Fruit fly (Drosophila melanogaster) whole organism, prepupa: ENCODE data around the gene Ran.
A peak's percentile ranks its signal among the peaks of the same experiment; 100 is the strongest.

Experiments used
- Blimp-1 ChIP-seq: fragments of 200-800 bp; sonication (Bioruptor generic); optimal IDR thresholded peaks from 3 replicates; lab custom pipeline; 2017; ENCODE audit warnings: missing biosample characterization, missing genetic modification characterization, mild to moderate bottlenecking, moderate library complexity, missing genetic modification reagents
- CG10631 ChIP-seq: fragments of 200-800 bp; sonication (Bioruptor generic); optimal IDR thresholded peaks from 2 replicates; lab custom pipeline; 2016; ENCODE audit warnings: missing biosample characterization, missing genetic modification characterization
- CG10669 ChIP-seq: fragments of 200-800 bp; sonication (Bioruptor generic); optimal IDR thresholded peaks from 3 replicates; lab custom pipeline; 2018; ENCODE audit warnings: missing biosample characterization, mild to moderate bottlenecking, missing genetic modification characterization, moderate library complexity
- CG11762 ChIP-seq: fragments of 200-800 bp; sonication (Bioruptor generic); optimal IDR thresholded peaks from 3 replicates; lab custom pipeline; 2016; ENCODE audit warnings: missing biosample characterization, missing genetic modification characterization; ENCODE audit not compliant: insufficient read depth
- CG11902 ChIP-seq: fragments of 200-800 bp; sonication (Bioruptor generic); optimal IDR thresholded peaks from 3 replicates; lab custom pipeline; 2016; ENCODE audit warnings: missing biosample characterization, missing genetic modification characterization
- CG15336 ChIP-seq: fragments of 200-800 bp; sonication (Bioruptor generic); IDR thresholded peaks from 2 replicates; pipeline ENCODE4 v1.3.6; 2022; ENCODE audit warnings: missing biosample characterization, missing genetic modification characterization
- CG1621 ChIP-seq: fragments of 200-800 bp; sonication (Bioruptor generic); optimal IDR thresholded peaks from 3 replicates; lab custom pipeline; 2018; ENCODE audit warnings: missing biosample characterization, mild to moderate bottlenecking, missing genetic modification characterization
- CG16779 ChIP-seq: fragments of 200-800 bp; sonication (Bioruptor generic); optimal IDR thresholded peaks from 3 replicates; lab custom pipeline; 2017; ENCODE audit warnings: missing biosample characterization, mild to moderate bottlenecking, missing genetic modification characterization
- CG3032 ChIP-seq: fragments of 200-800 bp; optimal IDR thresholded peaks from 2 replicates; lab custom pipeline; 2019; ENCODE audit warnings: missing biosample characterization, mild to moderate bottlenecking, missing genetic modification characterization, moderate library complexity
- CG31627 ChIP-seq: fragments of 200-800 bp; sonication (Bioruptor generic); optimal IDR thresholded peaks from 3 replicates; lab custom pipeline; 2016; ENCODE audit warnings: missing biosample characterization, missing genetic modification characterization
- CG34406 ChIP-seq: fragments of 200-800 bp; sonication (Bioruptor generic); optimal IDR thresholded peaks from 3 replicates; lab custom pipeline; 2016; ENCODE audit warnings: missing biosample characterization, missing genetic modification characterization
- CG4318 ChIP-seq: fragments of 200-800 bp; sonication (Bioruptor generic); optimal IDR thresholded peaks from 3 replicates; lab custom pipeline; 2017; ENCODE audit warnings: missing biosample characterization, mild to moderate bottlenecking, missing genetic modification characterization
- CG6163 ChIP-seq: fragments of 200-800 bp; sonication (Bioruptor generic); IDR thresholded peaks from 3 replicates; pipeline ENCODE4 v1.3.6; 2022; ENCODE audit warnings: missing biosample characterization, missing genetic modification characterization
- CG6276 ChIP-seq: fragments of 200-800 bp; sonication (Bioruptor generic); optimal IDR thresholded peaks from 2 replicates; lab custom pipeline; 2017; ENCODE audit warnings: missing biosample characterization, mild to moderate bottlenecking, missing genetic modification characterization
- CG6792 ChIP-seq: fragments of 200-800 bp; sonication (Bioruptor generic); optimal IDR thresholded peaks from 3 replicates; lab custom pipeline; 2016; ENCODE audit warnings: missing biosample characterization, missing genetic modification characterization
- CG7368 ChIP-seq: fragments of 200-800 bp; sonication (Bioruptor generic); optimal IDR thresholded peaks from 3 replicates; lab custom pipeline; 2016; ENCODE audit warnings: missing biosample characterization, missing genetic modification characterization
- CG8119 ChIP-seq: fragments of 200-800 bp; sonication (Bioruptor generic); IDR thresholded peaks from 3 replicates; pipeline ENCODE4 v1.3.6; 2022; ENCODE audit warnings: missing biosample characterization, missing genetic modification characterization
- Eip75B ChIP-seq: fragments of 200-800 bp; sonication (Bioruptor generic); optimal IDR thresholded peaks from 3 replicates; lab custom pipeline; 2016; ENCODE audit warnings: missing biosample characterization, missing genetic modification characterization
- Ets21C ChIP-seq: fragments of 200-800 bp; sonication (Bioruptor generic); optimal IDR thresholded peaks from 3 replicates; lab custom pipeline; 2016; ENCODE audit warnings: missing biosample characterization, missing genetic modification characterization
- Gug ChIP-seq: fragments of 200-800 bp; sonication (Bioruptor generic); IDR thresholded peaks from 2 replicates; pipeline ENCODE4 v1.3.6; 2022; ENCODE audit warnings: missing biosample characterization, missing genetic modification characterization
- Hr4 ChIP-seq: fragments of 200-800 bp; sonication (Bioruptor generic); optimal IDR thresholded peaks from 3 replicates; lab custom pipeline; 2016; ENCODE audit warnings: missing biosample characterization, missing genetic modification characterization
- Met ChIP-seq: fragments of 200-800 bp; sonication (Bioruptor generic); optimal IDR thresholded peaks from 3 replicates; lab custom pipeline; 2016; ENCODE audit warnings: missing biosample characterization, missing genetic modification characterization
- OdsH ChIP-seq: fragments of 200-800 bp; sonication (Bioruptor generic); optimal IDR thresholded peaks from 3 replicates; lab custom pipeline; 2016; ENCODE audit warnings: missing biosample characterization, missing genetic modification characterization
- Smox ChIP-seq: fragments of 200-800 bp; sonication (Bioruptor generic); optimal IDR thresholded peaks from 3 replicates; lab custom pipeline; 2016; ENCODE audit warnings: missing biosample characterization, missing genetic modification characterization
- Sox14 ChIP-seq: fragments of 200-800 bp; sonication (Bioruptor generic); optimal IDR thresholded peaks from 3 replicates; lab custom pipeline; 2016; ENCODE audit warnings: missing biosample characterization, missing genetic modification characterization
- acj6 ChIP-seq: fragments of 200-800 bp; sonication (Bioruptor generic); optimal IDR thresholded peaks from 3 replicates; lab custom pipeline; 2016; ENCODE audit warnings: missing biosample characterization, missing genetic modification characterization
- cyc ChIP-seq: fragments of 200-800 bp; sonication (Bioruptor generic); optimal IDR thresholded peaks from 3 replicates; lab custom pipeline; 2016; ENCODE audit warnings: missing biosample characterization, missing genetic modification characterization
- eg ChIP-seq: fragments of 200-800 bp; sonication (Bioruptor generic); IDR thresholded peaks from 3 replicates; pipeline ENCODE4 v1.3.6; 2022; ENCODE audit warnings: missing biosample characterization, missing genetic modification characterization
- esn ChIP-seq: fragments of 200-800 bp; sonication (Bioruptor generic); optimal IDR thresholded peaks from 2 replicates; lab custom pipeline; 2016; ENCODE audit warnings: missing biosample characterization, mild to moderate bottlenecking, missing genetic modification characterization, moderate library complexity
- fd59A ChIP-seq: fragments of 200-800 bp; sonication (Bioruptor generic); optimal IDR thresholded peaks from 2 replicates; lab custom pipeline; 2017; ENCODE audit warnings: missing biosample characterization, mild to moderate bottlenecking, missing genetic modification characterization, missing genetic modification reagents
- fkh ChIP-seq: fragments of 200-800 bp; sonication (Bioruptor generic); optimal IDR thresholded peaks from 3 replicates; lab custom pipeline; 2017; ENCODE audit warnings: missing biosample characterization, mild to moderate bottlenecking, missing genetic modification characterization, moderate library complexity
- lz ChIP-seq: fragments of 200-800 bp; sonication (Bioruptor generic); optimal IDR thresholded peaks from 3 replicates; lab custom pipeline; 2016; ENCODE audit warnings: missing biosample characterization, missing genetic modification characterization
- pdm3 ChIP-seq: fragments of 200-800 bp; sonication (Bioruptor generic); optimal IDR thresholded peaks from 3 replicates; lab custom pipeline; 2016; ENCODE audit warnings: missing biosample characterization, missing genetic modification characterization
- salr ChIP-seq, 2 experiments: fragments of 200-800 bp; sonication (Bioruptor generic); optimal IDR thresholded peaks; 3 replicates each; lab custom pipeline; 2016 to 2018; ENCODE audit warnings: missing biosample characterization in 2 of 2, missing genetic modification characterization in 2 of 2, mild to moderate bottlenecking in 1 of 2
- spab ChIP-seq: fragments of 200-800 bp; sonication (Bioruptor generic); optimal IDR thresholded peaks from 2 replicates; lab custom pipeline; 2017; ENCODE audit warnings: missing biosample characterization, mild to moderate bottlenecking, missing genetic modification characterization, missing genetic modification reagents
- ss ChIP-seq, 2 experiments: fragments of 200-800 bp; sonication (Bioruptor generic); optimal IDR thresholded peaks; 2 replicates in 1 of 2; 3 replicates in 1 of 2; lab custom pipeline; 2017 to 2018; ENCODE audit warnings: mild to moderate bottlenecking in 2 of 2, missing biosample characterization in 2 of 2, missing genetic modification characterization in 2 of 2, moderate library complexity in 1 of 2
- svp ChIP-seq: fragments of 200-800 bp; sonication (Bioruptor generic); peaks from one replicate; lab custom pipeline; 2016; ENCODE audit warnings: missing biosample characterization, missing genetic modification characterization
- vri ChIP-seq: fragments of 200-800 bp; sonication (Bioruptor generic); optimal IDR thresholded peaks from 3 replicates; lab custom pipeline; 2016; ENCODE audit warnings: missing biosample characterization, mild to moderate bottlenecking, missing genetic modification characterization

The Ran gene

dm6 chrX:11124126-11124748 lies 24.3 kb downstream of the Ran start, which contains the start of gene CG11122:
CG11122 (minus strand) TSS chrX:11124726.
- peak; percentile 60; the same call in 2 of the 3 replicates for TF ChIP-seq CG6163
- no peak for TF ChIP-seq CG6792
- TF ChIP-seq fd59A = no peak
- no peak for TF ChIP-seq CG11902 (GFP tag; lab: Kevin White, UChicago)
- TF ChIP-seq eg = no peak
- TF ChIP-seq ss (GFP tag; optimal IDR thresholded peaks at IDR 0.05; lab: Kevin White, UChicago) = peak; percentile 31 to 38
- TF ChIP-seq CG4318 (GFP tag; lab: Kevin White, UChicago) = no peak
- no peak for TF ChIP-seq fkh (GFP tag; lab: Kevin White, UChicago)
- no peak for TF ChIP-seq acj6 (GFP tag; lab: Kevin White, UChicago)
- TF ChIP-seq, all 60 proteins: peak for 2

dm6 chrX:11123561-11123960 lies 25.0 kb downstream of the Ran start:
- TF ChIP-seq CG10631 (GFP tag; lab: Kevin White, UChicago) (no peak), fd59A (peak; percentile 13), spab (GFP tag; lab: Kevin White, UChicago) (no peak), CG1621 (tag; lab: Kevin White, UChicago) (peak; percentile 83), CG6163 (peak; percentile 42; the same call in 1 of the 3 replicates), salr (GFP tag; optimal IDR thresholded peaks at IDR 0.05; lab: Kevin White, UChicago) (peak in 1 of 2 experiments; percentile 39), eg (0 out of 3 replicates have a peak, but pooled peaks have one; percentile 11)
- TF ChIP-seq, all 60 proteins: peak for 5

- TF ChIP-seq pdm3 = no peak
- TF ChIP-seq Gug (GFP tag; lab: Robert Waterston, UW) = no peak
- peak; percentile 83 for TF ChIP-seq svp (GFP tag; lab: Kevin White, UChicago)
- TF ChIP-seq, all 60 proteins: peak for 1
Observed at dm6 chrX:11109670-11110069, 38.8 kb downstream of the Ran start.

DNA sequence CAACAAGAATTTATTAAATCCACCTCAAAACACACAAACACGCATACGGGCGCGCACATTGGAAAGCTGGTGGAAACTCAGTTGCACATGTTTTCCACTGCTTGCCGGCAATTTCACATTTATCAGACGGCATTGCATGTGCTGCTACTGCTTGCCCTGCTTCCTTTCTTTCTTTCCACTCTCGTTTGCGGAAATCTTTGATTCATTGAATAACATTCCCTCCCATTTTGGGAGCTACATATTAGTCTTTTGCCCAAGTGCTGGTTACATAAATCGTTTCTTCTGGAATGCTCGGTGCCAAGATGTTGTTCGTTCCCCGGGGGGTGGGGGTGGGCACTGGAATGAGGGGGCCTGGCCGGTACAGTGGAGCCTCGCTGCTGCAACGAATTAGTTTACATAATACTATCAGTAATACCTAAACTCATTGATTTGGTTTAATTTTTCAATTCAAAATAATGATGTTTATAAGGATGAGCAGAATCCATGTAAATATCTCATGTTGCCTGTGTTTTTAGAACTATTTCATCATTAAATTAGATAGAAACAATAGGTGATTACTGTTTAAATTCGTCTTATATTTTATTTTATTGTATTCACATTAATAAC lies 39.6 kb downstream of the Ran start:
- TF ChIP-seq eg = peak; percentile 75
- no peak for TF ChIP-seq lz (GFP tag; lab: Kevin White, UChicago)
- no peak for TF ChIP-seq Smox (GFP tag; lab: Kevin White, UChicago)
- no peak for TF ChIP-seq Blimp-1 (GFP tag; lab: Kevin White, UChicago)
- TF ChIP-seq CG11762 (GFP tag; lab: Kevin White, UChicago) = no peak
- TF ChIP-seq CG15336 = peak; percentile 54
- no peak for TF ChIP-seq CG11902 (GFP tag; lab: Kevin White, UChicago)
- no peak for TF ChIP-seq Ets21C (GFP tag; lab: Kevin White, UChicago)
- 0 out of 2 replicates have a peak, but pooled peaks have one; percentile 18 for TF ChIP-seq Gug (GFP tag; lab: Robert Waterston, UW)
- TF ChIP-seq Met (GFP tag; lab: Kevin White, UChicago) = no peak
- TF ChIP-seq CG8119 (GFP tag; lab: Robert Waterston, UW) = peak; percentile 52; the same call in 2 of the 3 replicates
- no peak for TF ChIP-seq CG34406 (GFP tag; lab: Kevin White, UChicago)
- TF ChIP-seq CG6163 = peak; percentile 23; the same call in 1 of the 3 replicates
- TF ChIP-seq CG3032 = peak; percentile 22
- no peak for TF ChIP-seq ss (GFP tag; optimal IDR thresholded peaks at IDR 0.05; lab: Kevin White, UChicago)
- TF ChIP-seq esn (GFP tag; lab: Kevin White, UChicago) = no peak
- TF ChIP-seq fkh (GFP tag; lab: Kevin White, UChicago) = no peak
- peak; percentile 87 for TF ChIP-seq vri

- TF ChIP-seq lz (GFP tag; lab: Kevin White, UChicago) (peak; percentile 45), CG6276 (GFP tag; lab: Kevin White, UChicago) (no peak), CG11762 (GFP tag; lab: Kevin White, UChicago) (no peak), Met (GFP tag; lab: Kevin White, UChicago) (peak; percentile 54), CG6792 (no peak), CG10669 (GFP tag; lab: Kevin White, UChicago) (peak; percentile 16), CG3032 (peak; percentile 42), CG6163 (0 out of 3 replicates have a peak, but pooled peaks have one; percentile 27), Hr4 (GFP tag; lab: Kevin White, UChicago) (peak; percentile 31), cyc (peak; percentile 15), CG16779 (tag; lab: Kevin White, UChicago) (no peak), Eip75B (GFP tag; lab: Kevin White, UChicago) (no peak), acj6 (GFP tag; lab: Kevin White, UChicago) (peak; percentile 58), Sox14 (GFP tag; lab: Kevin White, UChicago) (peak; percentile 26), esn (GFP tag; lab: Kevin White, UChicago) (peak; percentile 54), OdsH (GFP tag; lab: Kevin White, UChicago) (peak; percentile 53), CG7368 (GFP tag; lab: Kevin White, UChicago) (no peak), eg (peak; percentile 53; the same call in 2 of the 3 replicates), CG31627 (GFP tag; lab: Kevin White, UChicago) (peak; percentile 48), CG10631 (GFP tag; lab: Kevin White, UChicago) (peak; percentile 42), CG15336 (no peak)
Observed at dm6 chrX:11108148-11108844, 40.2 kb downstream of the Ran start, which contains the start of gene Hsp60A. Hsp60A (plus strand) TSS chrX:11108482.
